Worm (Caenorhabditis elegans) whole organism, midembryonic: ENCODE measurements around the gene F53G2.12.

ENCODE experiments used
- flt-1 ChIP-seq: fragments of 200-800 bp; sonication (Bioruptor generic); IDR thresholded peaks from 2 replicates; pipeline ENCODE4 v1.3.6; 2022; ENCODE audit warnings: missing genetic modification characterization, missing compliant biosample characterization
- klf-2 ChIP-seq: fragments of 200-800 bp; sonication (Bioruptor generic); conservative IDR thresholded peaks from 2 replicates; pipeline ENCODE4 v1.3.6; 2022; ENCODE audit warnings: missing genetic modification reagents, missing genetic modification characterization, missing compliant biosample characterization
- ref-1 ChIP-seq: fragments of 200-800 bp; sonication (Bioruptor generic); conservative IDR thresholded peaks from 2 replicates; pipeline ENCODE4 v1.3.6; 2022; ENCODE audit warnings: missing genetic modification reagents, missing genetic modification characterization, missing compliant biosample characterization

ce11 chrII:2458881-2459280 lies 20.0 kb downstream of the F53G2.12 start, which contains the start of gene pqn-42:
- no peak for TF ChIP-seq klf-2 (GFP tag; lab: Robert Waterston, UW)
- no peak for TF ChIP-seq flt-1
- no peak for TF ChIP-seq ref-1 (GFP tag; lab: Robert Waterston, UW)
